Worm (Caenorhabditis elegans) whole organism, dauer: Measurements from ENCODE around the gene C18H9.6.

Experiments
- unc-62 ChIP-seq: sonication (generic microtip); optimal IDR thresholded peaks from 2 replicates; lab custom pipeline; 2017; ENCODE audit warnings: missing biosample characterization, missing genetic modification reagents, missing genetic modification characterization

Gene C18H9.6

ce11 chrII:6715853-6716252 is 14.4 kb upstream of the C18H9.6 start:
- no peak for TF ChIP-seq unc-62

ce11 chrII:6713832-6714342 is 12.5 kb upstream of the C18H9.6 start, which contains the start of gene dpy-2:
Gene dpy-2, plus strand, starts transcription at chrII:6714292.
- no peak for TF ChIP-seq unc-62

- TF ChIP-seq unc-62 = no peak
Observed at ce11 chrII:6713003-6713402, 11.6 kb upstream of the C18H9.6 start.

- no peak for TF ChIP-seq unc-62
Observed at ce11 chrII:6712177-6712981, 11.0 kb upstream of the C18H9.6 start, which contains the start of the genes dpy-10 and T14B4.19. Gene dpy-10, minus strand, starts transcription at chrII:6712227. Gene T14B4.19, minus strand, starts transcription at chrII:6712931.

- no peak for TF ChIP-seq unc-62
Observed at ce11 chrII:6710596-6710995, 9.2 kb upstream of the C18H9.6 start.

- TF ChIP-seq unc-62 = no peak
Observed at ce11 chrII:6709680-6710079, 8.3 kb upstream of the C18H9.6 start.

ce11 chrII:6708980-6709379 is 7.6 kb upstream of the C18H9.6 start:
- no peak for TF ChIP-seq unc-62

- no peak for TF ChIP-seq unc-62
Observed at ce11 chrII:6707496-6708260, 6.3 kb upstream of the C18H9.6 start.

ce11 chrII:6706552-6707091 is 5.2 kb upstream of the C18H9.6 start:
- TF ChIP-seq unc-62 = no peak

ce11 chrII:6705593-6706228 is 4.3 kb upstream of the C18H9.6 start, which contains the start of gene rpy-1:
Gene rpy-1, minus strand, starts transcription at chrII:6705643.
- no peak for TF ChIP-seq unc-62

ce11 chrII:6698784-6699183 is 2.6 kb downstream of the C18H9.6 start, which contains the start of gene C18H9.1:
Gene C18H9.1, plus strand, starts transcription at chrII:6699084.
- TF ChIP-seq unc-62 = no peak

ce11 chrII:6695388-6695787 is 6.0 kb downstream of the C18H9.6 start, which contains the start of gene C18H9.5:
Gene C18H9.5, minus strand, starts transcription at chrII:6695566.
- no peak for TF ChIP-seq unc-62

- TF ChIP-seq unc-62 = no peak
Observed at ce11 chrII:6689088-6689487, 12.3 kb downstream of the C18H9.6 start.

- TF ChIP-seq unc-62 = no peak
Observed at ce11 chrII:6685964-6686363, 15.5 kb downstream of the C18H9.6 start.

- no peak for TF ChIP-seq unc-62
Observed at ce11 chrII:6683663-6684285, 17.7 kb downstream of the C18H9.6 start, which contains the start of gene gyf-1. Gene gyf-1, plus strand, starts transcription at chrII:6684235.

- no peak for TF ChIP-seq unc-62
Observed at ce11 chrII:6682918-6683317, 18.5 kb downstream of the C18H9.6 start.
